Worm (Caenorhabditis elegans) whole organism, midembryonic: ENCODE results near the gene F22B5.4.

ENCODE experiments used
- T22C8.4 ChIP-seq: fragments of 200-800 bp; sonication (Bioruptor generic); IDR thresholded peaks from 2 replicates; pipeline ENCODE4 v1.3.6; 2022; ENCODE audit warnings: missing genetic modification characterization, missing compliant biosample characterization
- cog-1 ChIP-seq: sonication (generic microtip); optimal IDR thresholded peaks from 2 replicates; lab custom pipeline; 2016; ENCODE audit warnings: missing genetic modification characterization, missing compliant biosample characterization
- flt-1 ChIP-seq: fragments of 200-800 bp; sonication (Bioruptor generic); IDR thresholded peaks from 2 replicates; pipeline ENCODE4 v1.3.6; 2022; ENCODE audit warnings: missing genetic modification characterization, missing compliant biosample characterization
- klf-2 ChIP-seq: fragments of 200-800 bp; sonication (Bioruptor generic); conservative IDR thresholded peaks from 2 replicates; pipeline ENCODE4 v1.3.6; 2022; ENCODE audit warnings: missing genetic modification reagents, missing genetic modification characterization, missing compliant biosample characterization
- med-1 ChIP-seq: sonication (generic microtip); optimal IDR thresholded peaks from 2 replicates; lab custom pipeline; 2017; ENCODE audit warnings: missing genetic modification characterization, mild to moderate bottlenecking, missing compliant biosample characterization, antibody characterized with exemption, missing genetic modification reagents; ENCODE audit not compliant: insufficient read depth
- ref-1 ChIP-seq: fragments of 200-800 bp; sonication (Bioruptor generic); conservative IDR thresholded peaks from 2 replicates; pipeline ENCODE4 v1.3.6; 2022; ENCODE audit warnings: missing genetic modification reagents, missing genetic modification characterization, missing compliant biosample characterization
- tab-1 ChIP-seq: fragments of 200-800 bp; sonication (Bioruptor generic); IDR thresholded peaks from 2 replicates; pipeline ENCODE4 v1.3.6; 2022; ENCODE audit warnings: missing genetic modification characterization, missing compliant biosample characterization
- ztf-29 ChIP-seq: fragments of 200-800 bp; sonication (Bioruptor generic); IDR thresholded peaks from 2 replicates; pipeline ENCODE4 v1.3.6; 2022; ENCODE audit warnings: missing genetic modification reagents, missing genetic modification characterization, missing compliant biosample characterization

- TF ChIP-seq cog-1 (tag; lab: Kevin White, UChicago) (no peak), klf-2 (GFP tag; lab: Robert Waterston, UW) (no peak), flt-1 (GFP tag; lab: Robert Waterston, UW) (no peak), T22C8.4 (no peak), med-1 (GFP tag; lab: Kevin White, UChicago) (no peak), tab-1 (no peak), ztf-29 (GFP tag; lab: Robert Waterston, UW) (no peak), ref-1 (GFP tag; lab: Robert Waterston, UW) (no peak)
These were observed 36.6 kb upstream of the F22B5.4 start for ce11 chrII:8412935-8413334.
